Fruit fly (Drosophila melanogaster) whole organism, embryonic: ENCODE results near the gene Nepl3.

ENCODE experiments used
- CG10209 ChIP-seq: fragments of 200-800 bp; sonication (Bioruptor generic); optimal IDR thresholded peaks from 3 replicates; lab custom pipeline; 2017; ENCODE audit warnings: missing biosample characterization, mild to moderate bottlenecking, missing genetic modification characterization, missing genetic modification reagents
- CG10959 ChIP-seq: fragments of 200-800 bp; sonication (Bioruptor generic); IDR thresholded peaks from 2 replicates; pipeline ENCODE4 v1.3.6; 2022; ENCODE audit warnings: missing biosample characterization, missing genetic modification characterization
- CG1233 ChIP-seq: fragments of 200-800 bp; sonication (Bioruptor generic); optimal IDR thresholded peaks from 4 replicates; lab custom pipeline; 2018; ENCODE audit warnings: missing biosample characterization, mild to moderate bottlenecking, missing genetic modification characterization
- CG15269 ChIP-seq: fragments of 200-800 bp; sonication (Bioruptor generic); optimal IDR thresholded peaks from 2 replicates; lab custom pipeline; 2018; ENCODE audit warnings: missing biosample characterization, mild to moderate bottlenecking, missing genetic modification characterization, moderate library complexity
- CG17328 ChIP-seq: fragments of 200-800 bp; sonication (Bioruptor generic); IDR thresholded peaks from 2 replicates; pipeline ENCODE4 v1.3.6; 2022; ENCODE audit warnings: missing biosample characterization, missing genetic modification characterization
- CG17385 ChIP-seq: fragments of 200-800 bp; sonication (Bioruptor generic); optimal IDR thresholded peaks from 3 replicates; lab custom pipeline; 2018; ENCODE audit warnings: missing biosample characterization, mild to moderate bottlenecking, missing genetic modification characterization
- CG18011 ChIP-seq: fragments of 200-800 bp; sonication (Bioruptor generic); optimal IDR thresholded peaks from 2 replicates; lab custom pipeline; 2017; ENCODE audit warnings: missing biosample characterization, missing genetic modification characterization, mild to moderate bottlenecking, moderate library complexity, missing genotype
- CG18599 ChIP-seq: fragments of 200-800 bp; sonication (Bioruptor generic); optimal IDR thresholded peaks from 3 replicates; lab custom pipeline; 2017; ENCODE audit warnings: missing biosample characterization, missing genetic modification characterization, mild to moderate bottlenecking, moderate library complexity, missing genetic modification reagents
- CG2116 ChIP-seq: fragments of 200-800 bp; sonication (Bioruptor generic); optimal IDR thresholded peaks from 3 replicates; lab custom pipeline; 2018; ENCODE audit warnings: missing biosample characterization, mild to moderate bottlenecking, missing genetic modification characterization
- CG2129 ChIP-seq: fragments of 200-800 bp; sonication (Bioruptor generic); IDR thresholded peaks from 2 replicates; pipeline ENCODE4 v1.3.6; 2022; ENCODE audit warnings: missing biosample characterization, missing genetic modification characterization; ENCODE audit not compliant: partially characterized antibody
- CG2199 ChIP-seq: fragments of 200-800 bp; sonication (Bioruptor generic); IDR thresholded peaks from 3 replicates; pipeline ENCODE4 v1.3.6; 2022; ENCODE audit warnings: missing biosample characterization, missing genetic modification characterization
- CG2889 ChIP-seq: fragments of 200-800 bp; sonication (Bioruptor generic); IDR thresholded peaks from 3 replicates; pipeline ENCODE4 v1.3.6; 2022; ENCODE audit warnings: missing biosample characterization, missing genetic modification characterization
- CG4730 ChIP-seq: fragments of 200-800 bp; sonication (Bioruptor generic); IDR thresholded peaks from 2 replicates; pipeline ENCODE4 v1.3.6; 2022; ENCODE audit warnings: missing biosample characterization, missing genetic modification characterization
- CG6654 ChIP-seq: fragments of 200-800 bp; sonication (Bioruptor generic); optimal IDR thresholded peaks from 2 replicates; lab custom pipeline; 2017; ENCODE audit warnings: missing biosample characterization, mild to moderate bottlenecking, missing genetic modification characterization
- CG6689 ChIP-seq: fragments of 200-800 bp; sonication (Bioruptor generic); IDR thresholded peaks from 2 replicates; pipeline ENCODE4 v1.3.6; 2022; ENCODE audit warnings: missing biosample characterization, missing genetic modification characterization
- CG8924 ChIP-seq: fragments of 200-800 bp; optimal IDR thresholded peaks from 3 replicates; lab custom pipeline; 2019; ENCODE audit warnings: missing biosample characterization, mild to moderate bottlenecking, missing genetic modification characterization, moderate library complexity
- CG9215 ChIP-seq: fragments of 200-800 bp; sonication (Bioruptor generic); IDR thresholded peaks from 2 replicates; pipeline ENCODE4 v1.3.6; 2022; ENCODE audit warnings: missing biosample characterization, missing genetic modification characterization
- CoRest ChIP-seq: fragments of 200-800 bp; sonication (Bioruptor generic); optimal IDR thresholded peaks from 3 replicates; lab custom pipeline; 2018; ENCODE audit warnings: missing biosample characterization, mild to moderate bottlenecking, missing genetic modification characterization, moderate library complexity
- Doc2 ChIP-seq: fragments of 200-800 bp; sonication (Bioruptor generic); IDR thresholded peaks from 2 replicates; pipeline ENCODE4 v1.3.6; 2022; ENCODE audit warnings: missing biosample characterization, missing genetic modification characterization
- Gsc ChIP-seq: fragments of 200-800 bp; sonication (Bioruptor generic); IDR thresholded peaks from 2 replicates; pipeline ENCODE4 v1.3.6; 2022; ENCODE audit warnings: missing biosample characterization, missing genetic modification characterization
- HmgD ChIP-seq: fragments of 200-800 bp; sonication (Bioruptor generic); optimal IDR thresholded peaks from 3 replicates; lab custom pipeline; 2016; ENCODE audit warnings: missing biosample characterization, missing genetic modification characterization
- Hmr ChIP-seq: fragments of 200-800 bp; sonication (Bioruptor generic); optimal IDR thresholded peaks from 3 replicates; lab custom pipeline; 2017; ENCODE audit warnings: mild to moderate bottlenecking, missing biosample characterization, missing genetic modification reagents, missing genetic modification characterization
- Hmx ChIP-seq: fragments of 200-800 bp; sonication (Bioruptor generic); optimal IDR thresholded peaks from 2 replicates; lab custom pipeline; 2016; ENCODE audit warnings: missing biosample characterization, missing genetic modification characterization
- Mad ChIP-seq: fragments of 200-800 bp; sonication (Bioruptor generic); optimal IDR thresholded peaks from 2 replicates; lab custom pipeline; 2016; ENCODE audit warnings: missing biosample characterization, missing genetic modification characterization
- Med ChIP-seq: fragments of 200-800 bp; sonication (Bioruptor generic); peaks from one replicate; lab custom pipeline; 2016; ENCODE audit warnings: missing biosample characterization, missing genetic modification characterization, mild to moderate bottlenecking, inconsistent platforms, moderate library complexity
- Ravus ChIP-seq: fragments of 200-800 bp; sonication (Bioruptor generic); IDR thresholded peaks from 2 replicates; pipeline ENCODE4 v1.3.6; 2022; ENCODE audit warnings: missing biosample characterization, missing genetic modification characterization
- Sox100B ChIP-seq: fragments of 200-800 bp; sonication (Bioruptor generic); optimal IDR thresholded peaks from 3 replicates; lab custom pipeline; 2018; ENCODE audit warnings: missing biosample characterization, mild to moderate bottlenecking, missing genetic modification characterization
- Stat92E ChIP-seq, 3 experiments: fragments of >200 bp in 2 of 3; fragments of 200-800 bp in 1 of 3; sonication (Bioruptor generic) in 1 of 3; optimal IDR thresholded peaks; 2 replicates each; lab custom pipeline; 2017 to 2019; ENCODE audit warnings: missing biosample characterization in 3 of 3, missing genetic modification characterization in 3 of 3, mild to moderate bottlenecking in 1 of 3, moderate library complexity in 1 of 3
- Trl ChIP-seq, 3 experiments: fragments of >200 bp in 2 of 3; fragments of 200-800 bp in 1 of 3; sonication (Bioruptor generic) in 1 of 3; optimal IDR thresholded peaks; 2 replicates in 1 of 3; 3 replicates in 2 of 3; lab custom pipeline; 2016 to 2017; ENCODE audit warnings: missing biosample characterization in 1 of 3, missing genetic modification characterization in 1 of 3
- az2 ChIP-seq: fragments of 200-800 bp; sonication (Bioruptor generic); optimal IDR thresholded peaks from 3 replicates; lab custom pipeline; 2016; ENCODE audit warnings: missing biosample characterization, missing genetic modification characterization
- bcd ChIP-seq: fragments of 200-800 bp; sonication (Bioruptor generic); optimal IDR thresholded peaks from 2 replicates; lab custom pipeline; 2017; ENCODE audit warnings: missing biosample characterization, mild to moderate bottlenecking, missing genetic modification characterization
- bsh ChIP-seq, 2 experiments: fragments of 200-800 bp; sonication (Bioruptor generic); optimal IDR thresholded peaks; 2 replicates each; lab custom pipeline; 2017 to 2018; ENCODE audit warnings: mild to moderate bottlenecking in 2 of 2, missing biosample characterization in 2 of 2, missing genetic modification characterization in 2 of 2, moderate library complexity in 1 of 2
- cato ChIP-seq: fragments of 200-800 bp; sonication (Bioruptor generic); optimal IDR thresholded peaks from 2 replicates; lab custom pipeline; 2016; ENCODE audit warnings: missing biosample characterization, missing genetic modification characterization, borderline replicate concordance
- chif ChIP-seq, 2 experiments: fragments of 200-800 bp; sonication (Bioruptor generic); optimal IDR thresholded peaks; 3 replicates each; lab custom pipeline; 2016; ENCODE audit warnings: missing biosample characterization in 2 of 2, missing genetic modification characterization in 2 of 2
- dmrt99B ChIP-seq: fragments of 200-800 bp; sonication (Bioruptor generic); optimal IDR thresholded peaks from 2 replicates; lab custom pipeline; 2018; ENCODE audit warnings: missing biosample characterization, mild to moderate bottlenecking, missing genetic modification characterization, moderate library complexity
- dysf ChIP-seq: fragments of 200-800 bp; sonication (Bioruptor generic); IDR thresholded peaks from 3 replicates; pipeline ENCODE4 v1.3.6; 2022; ENCODE audit warnings: missing biosample characterization, missing genetic modification characterization
- hb ChIP-seq: fragments of 200-800 bp; sonication (Bioruptor generic); IDR thresholded peaks from 3 replicates; pipeline ENCODE4 v1.3.6; 2022; ENCODE audit warnings: missing biosample characterization, missing genetic modification characterization; ENCODE audit not compliant: partially characterized antibody
- oc ChIP-seq: fragments of 200-800 bp; sonication (Bioruptor generic); optimal IDR thresholded peaks from 2 replicates; lab custom pipeline; 2018; ENCODE audit warnings: missing biosample characterization, mild to moderate bottlenecking, missing genetic modification characterization, moderate library complexity
- phol ChIP-seq: fragments of 200-800 bp; sonication (Bioruptor generic); optimal IDR thresholded peaks from 3 replicates; lab custom pipeline; 2018; ENCODE audit warnings: missing biosample characterization, mild to moderate bottlenecking, missing genetic modification characterization, moderate library complexity
- ro ChIP-seq: fragments of 200-800 bp; sonication (Bioruptor generic); IDR thresholded peaks from 2 replicates; pipeline ENCODE4 v1.3.6; 2022; ENCODE audit warnings: missing biosample characterization, missing genetic modification characterization
- sd ChIP-seq: fragments of 200-800 bp; sonication (Bioruptor generic); optimal IDR thresholded peaks from 3 replicates; lab custom pipeline; 2018; ENCODE audit warnings: missing biosample characterization, mild to moderate bottlenecking, missing genetic modification characterization, moderate library complexity
- sima ChIP-seq: fragments of 200-800 bp; sonication (Bioruptor generic); optimal IDR thresholded peaks from 2 replicates; lab custom pipeline; 2016; ENCODE audit warnings: missing biosample characterization, missing genetic modification characterization
- sr ChIP-seq: fragments of 200-800 bp; sonication (Bioruptor generic); IDR thresholded peaks from 3 replicates; pipeline ENCODE4 v1.3.6; 2022; ENCODE audit warnings: missing biosample characterization, missing genetic modification characterization
- tap ChIP-seq: fragments of 200-800 bp; optimal IDR thresholded peaks from 3 replicates; lab custom pipeline; 2019; ENCODE audit warnings: missing biosample characterization, mild to moderate bottlenecking, missing genetic modification characterization, moderate library complexity
- unpg ChIP-seq: fragments of 200-800 bp; sonication (Bioruptor generic); optimal IDR thresholded peaks from 3 replicates; lab custom pipeline; 2018; ENCODE audit warnings: missing biosample characterization, mild to moderate bottlenecking, missing genetic modification characterization, moderate library complexity
- vvl ChIP-seq: fragments of 200-800 bp; sonication (Bioruptor generic); IDR thresholded peaks from 2 replicates; pipeline ENCODE4 v1.3.6; 2022; ENCODE audit warnings: missing biosample characterization, missing genetic modification characterization

Gene Nepl3

DNA sequence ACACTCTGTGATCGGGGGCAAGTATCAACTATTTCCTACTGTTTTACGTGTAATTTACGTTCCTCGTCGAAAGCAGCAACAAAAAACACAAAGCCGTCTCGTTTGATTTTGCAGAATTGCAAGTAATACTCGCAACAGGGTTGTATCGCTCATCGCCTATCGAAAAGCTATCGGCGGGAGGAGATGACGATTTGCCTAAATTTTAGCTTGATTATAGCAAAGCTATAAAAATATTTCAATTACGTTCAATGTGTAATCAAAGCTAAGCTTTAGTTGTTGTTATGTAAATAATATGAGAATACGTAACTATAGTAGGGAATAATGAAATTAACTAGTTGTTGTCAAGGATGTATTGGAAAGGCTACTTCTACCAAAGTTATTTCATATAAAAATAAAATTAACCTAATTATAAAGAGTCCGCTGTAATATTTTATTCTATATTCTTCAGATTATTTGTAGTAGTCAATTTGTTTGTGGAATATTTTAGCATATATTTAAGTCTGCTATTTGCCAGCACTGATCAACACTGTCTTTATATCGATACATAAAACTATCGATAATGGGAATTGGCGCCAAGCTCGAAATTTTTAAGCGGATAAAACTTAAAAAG, 1.7 kb upstream of the Nepl3 start, which contains the start of gene Rpn11 (continued):
- no peak for TF ChIP-seq CG2889
- peak; percentile 46 for TF ChIP-seq cato (GFP tag; lab: Kevin White, UChicago)
- peak; percentile 16 to 47 for TF ChIP-seq chif (GFP tag; optimal IDR thresholded peaks at IDR 0.05; lab: Kevin White, UChicago)
- peak; percentile 41 for TF ChIP-seq unpg
- peak; percentile 35 for TF ChIP-seq CG6689 (GFP tag; lab: Robert Waterston, UW)
- TF ChIP-seq az2 (GFP tag; lab: Kevin White, UChicago) = peak; percentile 67
- TF ChIP-seq sd (tag; lab: Kevin White, UChicago) = peak; percentile 41
- peak; percentile 40; the same call in 1 of the 2 replicates for TF ChIP-seq CG9215 (GFP tag; lab: Robert Waterston, UW)
- no peak for TF ChIP-seq Gsc (GFP tag; lab: Robert Waterston, UW)
- TF ChIP-seq bsh (GFP tag; optimal IDR thresholded peaks at IDR 0.05; lab: Kevin White, UChicago) = peak in 1 of 2 experiments; percentile 41
- no peak for TF ChIP-seq CG18011 (GFP tag; lab: Kevin White, UChicago)

DNA sequence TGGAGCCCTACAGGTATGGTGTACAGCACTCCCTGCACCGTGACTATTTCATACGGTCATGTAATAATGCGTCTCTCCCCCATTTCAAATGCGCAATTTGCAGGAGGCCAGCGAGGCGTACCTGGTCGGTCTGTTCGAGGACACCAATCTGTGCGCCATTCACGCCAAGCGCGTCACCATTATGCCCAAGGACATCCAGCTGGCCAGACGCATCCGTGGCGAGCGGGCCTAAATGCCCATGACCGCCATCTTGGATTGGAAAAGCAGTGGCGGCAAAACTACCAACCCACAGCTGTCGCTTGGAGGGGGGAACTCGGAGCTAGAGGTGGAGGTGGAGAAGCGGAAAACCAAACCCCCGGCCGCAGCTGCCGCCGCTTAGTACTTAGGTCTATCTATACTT, 2.5 kb downstream of the Nepl3 start:
- TF ChIP-seq CG6654 (GFP tag; lab: Kevin White, UChicago) = no peak
- TF ChIP-seq CG18599 (GFP tag; lab: Kevin White, UChicago) = no peak
- no peak for TF ChIP-seq sr (GFP tag; lab: Robert Waterston, UW)
- peak; percentile 96 for TF ChIP-seq phol
- TF ChIP-seq chif (GFP tag; optimal IDR thresholded peaks at IDR 0.05; lab: Kevin White, UChicago) = no peak
- TF ChIP-seq Med (GFP tag; lab: Kevin White, UChicago) = peak; percentile 61
- TF ChIP-seq CG1233 = no peak

DNA sequence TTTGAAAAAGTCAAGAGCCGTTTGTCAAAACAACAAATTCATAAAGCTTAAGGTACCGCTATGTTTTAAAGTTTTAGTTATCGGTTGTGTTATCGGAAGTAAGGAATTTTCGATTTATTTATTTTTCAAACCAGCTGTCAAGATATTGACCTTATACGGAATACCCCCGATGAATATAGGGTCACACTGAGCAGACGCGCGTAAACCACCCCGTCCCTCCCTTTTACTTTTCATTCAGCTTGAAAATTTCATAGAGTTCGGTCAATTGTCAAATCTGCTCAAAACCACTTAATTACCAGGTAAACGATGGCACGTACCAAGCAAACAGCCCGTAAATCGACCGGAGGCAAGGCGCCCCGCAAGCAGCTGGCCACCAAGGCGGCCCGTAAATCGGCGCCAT, 3.1 kb downstream of the Nepl3 start, which contains the start of the genes CG14036 and His3.3A:
TSS of gene CG14036 (minus strand) at position 64 of the 400 bp plus-strand sequence.
TSS of gene His3.3A (plus strand) at position 106 of the 400 bp plus-strand sequence.
- no peak for TF ChIP-seq bcd (GFP tag; lab: Kevin White, UChicago)
- TF ChIP-seq Ravus (GFP tag; lab: Robert Waterston, UW) = no peak
- TF ChIP-seq CG15269 = no peak
- TF ChIP-seq CG8924 (tag; lab: Kevin White, UChicago) = peak; percentile 49
- 0 out of 2 replicates have a peak, but pooled peaks have one; percentile 21 for TF ChIP-seq CG17328
- no peak for TF ChIP-seq CG2199
- TF ChIP-seq az2 (GFP tag; lab: Kevin White, UChicago) = no peak
- no peak for TF ChIP-seq Doc2 (GFP tag; lab: Robert Waterston, UW)
- TF ChIP-seq CG10959 (GFP tag; lab: Robert Waterston, UW) = no peak
- TF ChIP-seq oc (tag; lab: Kevin White, UChicago) = no peak
- no peak for TF ChIP-seq CG17385 (GFP tag; lab: Kevin White, UChicago)
- no peak for TF ChIP-seq Hmx (GFP tag; lab: Kevin White, UChicago)
- no peak for TF ChIP-seq Trl (optimal IDR thresholded peaks at IDR 0.05; lab: Kevin White, UChicago)
- TF ChIP-seq Trl (GFP tag; optimal IDR thresholded peaks at IDR 0.05; lab: Kevin White, UChicago) = no peak
- TF ChIP-seq ro (GFP tag; lab: Robert Waterston, UW) = no peak
- TF ChIP-seq dmrt99B = no peak
- peak; percentile 42 for TF ChIP-seq Hmr (GFP tag; lab: Kevin White, UChicago)
- peak; percentile 30 for TF ChIP-seq CoRest (tag; lab: Kevin White, UChicago)
- TF ChIP-seq CG4730 = no peak
- TF ChIP-seq CG2129 = no peak
- TF ChIP-seq CG2116 = peak; percentile 90
- TF ChIP-seq vvl (GFP tag; lab: Robert Waterston, UW) = 0 out of 2 replicates have a peak, but pooled peaks have one; percentile 47
- no peak for TF ChIP-seq hb (GFP tag; lab: Robert Waterston, UW)
- no peak for TF ChIP-seq Stat92E (GFP tag; optimal IDR thresholded peaks at IDR 0.05; lab: Kevin White, UChicago)
- TF ChIP-seq dysf (GFP tag; lab: Robert Waterston, UW) = no peak
- TF ChIP-seq tap (tag; lab: Kevin White, UChicago) = no peak
- TF ChIP-seq Sox100B (GFP tag; lab: Kevin White, UChicago) = no peak
- TF ChIP-seq CG10209 = no peak
- no peak for TF ChIP-seq HmgD (GFP tag; lab: Kevin White, UChicago)
- no peak for TF ChIP-seq sima (GFP tag; lab: Kevin White, UChicago)
- no peak for TF ChIP-seq Mad
